Fruit fly (Drosophila melanogaster) whole organism: ENCODE measurements around the gene CG12811.

Source experiments
- CG8478 ChIP-seq: fragments of >200 bp; optimal IDR thresholded peaks from 2 replicates; lab custom pipeline; 2018; ENCODE audit warnings: inconsistent platforms
- Dll ChIP-seq: fragments of >200 bp; optimal IDR thresholded peaks from 2 replicates; lab custom pipeline; 2017
- EcR ChIP-seq, 2 experiments: fragments of >200 bp; optimal IDR thresholded peaks; 2 replicates each; lab custom pipeline; 2017; ENCODE audit warnings: missing biosample characterization in 2 of 2, missing genetic modification characterization in 2 of 2, missing genetic modification reagents in 2 of 2
- pan ChIP-seq: fragments of >200 bp; optimal IDR thresholded peaks from 2 replicates; lab custom pipeline; 2017
- psq ChIP-seq: fragments of >200 bp; optimal IDR thresholded peaks from 2 replicates; lab custom pipeline; 2017
- usp ChIP-seq: fragments of >200 bp; optimal IDR thresholded peaks from 2 replicates; lab custom pipeline; 2017; ENCODE audit warnings: missing biosample characterization, missing genetic modification characterization, mixed read lengths

- TF ChIP-seq CG8478 (no peak), Dll (lab: Kevin White, UChicago) (no peak), psq (lab: Kevin White, UChicago) (no peak), EcR (GFP tag; optimal IDR thresholded peaks at IDR 0.05; lab: Kevin White, UChicago) (no peak), usp (no peak), pan (lab: Kevin White, UChicago) (no peak)
These were observed 6.5 kb downstream of the CG12811 start for dm6 chr3R:10042024-10042663.
